Worm (Caenorhabditis elegans) whole organism, L1 larva: Measurements from ENCODE around the gene flp-21.

Experiments
- C04F5.9 ChIP-seq: sonication (generic microtip); optimal IDR thresholded peaks from 2 replicates; lab custom pipeline; 2016; ENCODE audit warnings: missing genetic modification characterization, missing compliant biosample characterization
- C16A3.4 ChIP-seq: fragments of 150-350 bp; optimal IDR thresholded peaks from 2 replicates; lab custom pipeline; 2014; ENCODE audit warnings: missing biosample characterization, missing genetic modification characterization
- C34B4.2 ChIP-seq: sonication (generic microtip); optimal IDR thresholded peaks from 2 replicates; lab custom pipeline; 2017; ENCODE audit warnings: mild to moderate bottlenecking, missing genetic modification characterization, missing compliant biosample characterization
- F16B12.6 ChIP-seq: fragments of 150-350 bp; optimal IDR thresholded peaks from 2 replicates; lab custom pipeline; 2014; ENCODE audit warnings: missing biosample characterization, missing genetic modification characterization
- aha-1 ChIP-seq: fragments of 150-350 bp; optimal IDR thresholded peaks from 2 replicates; lab custom pipeline; 2014; ENCODE audit warnings: missing biosample characterization, missing genetic modification characterization
- aly-2 ChIP-seq: fragments of 150-350 bp; optimal IDR thresholded peaks from 2 replicates; lab custom pipeline; 2014; ENCODE audit warnings: missing biosample characterization, missing genetic modification characterization
- blmp-1 ChIP-seq: fragments of 150-350 bp; optimal IDR thresholded peaks from 2 replicates; lab custom pipeline; 2014; ENCODE audit warnings: missing biosample characterization, missing genetic modification characterization
- ceh-90 ChIP-seq: sonication (generic microtip); optimal IDR thresholded peaks from 2 replicates; lab custom pipeline; 2016; ENCODE audit warnings: missing genetic modification characterization, missing compliant biosample characterization
- ces-1 ChIP-seq: fragments of 150-350 bp; optimal IDR thresholded peaks from 2 replicates; lab custom pipeline; 2014; ENCODE audit warnings: missing biosample characterization, missing genetic modification reagents, missing genetic modification characterization
- dpl-1 ChIP-seq, 3 experiments: fragments of 150-350 bp in 2 of 3; sonication (generic microtip) in 1 of 3; optimal IDR thresholded peaks; 2 replicates each; lab custom pipeline; 2014 to 2017; ENCODE audit warnings: missing biosample characterization in 3 of 3, missing genetic modification characterization in 3 of 3, missing genetic modification reagents in 3 of 3
- efl-1 ChIP-seq, 4 experiments: fragments of 150-350 bp; optimal IDR thresholded peaks in 3 of 4; peaks in 1 of 4; 1 replicate in 1 of 4; 2 replicates in 3 of 4; lab custom pipeline; 2014; ENCODE audit warnings: missing biosample characterization in 2 of 4, missing genetic modification characterization in 2 of 4, missing genetic modification reagents in 2 of 4
- egl-27 ChIP-seq, 2 experiments: fragments of 150-350 bp in 1 of 2; sonication (generic microtip); optimal IDR thresholded peaks; 3 replicates each; lab custom pipeline; 2017 to 2018; ENCODE audit warnings: missing biosample characterization in 2 of 2, missing genetic modification characterization in 2 of 2, missing genetic modification reagents in 2 of 2
- elt-2 ChIP-seq: sonication (generic microtip); optimal IDR thresholded peaks from 2 replicates; lab custom pipeline; 2016; ENCODE audit warnings: missing genetic modification characterization, mild to moderate bottlenecking, inconsistent platforms, missing compliant biosample characterization, missing genetic modification reagents
- ets-5 ChIP-seq: fragments of 200-800 bp; sonication (Bioruptor generic); IDR thresholded peaks from 2 replicates; pipeline ENCODE4 v1.3.6; 2022; ENCODE audit warnings: missing genetic modification characterization, missing compliant biosample characterization
- fkh-10 ChIP-seq: sonication (generic microtip); optimal IDR thresholded peaks from 2 replicates; lab custom pipeline; 2017; ENCODE audit warnings: missing biosample characterization, missing genetic modification reagents, missing genetic modification characterization
- fkh-4 ChIP-seq: sonication (generic microtip); optimal IDR thresholded peaks from 2 replicates; lab custom pipeline; 2016; ENCODE audit warnings: missing compliant biosample characterization, missing genetic modification characterization, borderline replicate concordance
- hlh-17 ChIP-seq: fragments of 200-800 bp; sonication (Bioruptor generic); optimal IDR thresholded peaks from 2 replicates; lab custom pipeline; 2018; ENCODE audit warnings: missing genetic modification characterization, mild to moderate bottlenecking, missing compliant biosample characterization, moderate library complexity, borderline replicate concordance
- irx-1 ChIP-seq: sonication (generic microtip); optimal IDR thresholded peaks from 2 replicates; lab custom pipeline; 2016; ENCODE audit warnings: missing genetic modification characterization, missing compliant biosample characterization
- isw-1 ChIP-seq: fragments of 200-800 bp; sonication (Bioruptor generic); IDR thresholded peaks from 2 replicates; pipeline ENCODE4 v1.3.6; 2022; ENCODE audit warnings: missing genetic modification characterization, missing compliant biosample characterization
- jun-1 ChIP-seq: fragments of 150-350 bp; optimal IDR thresholded peaks from 2 replicates; lab custom pipeline; 2014; ENCODE audit warnings: missing biosample characterization, missing genetic modification reagents, missing genetic modification characterization
- lin-13 ChIP-seq: fragments of 150-350 bp; optimal IDR thresholded peaks from 2 replicates; lab custom pipeline; 2014; ENCODE audit warnings: missing biosample characterization, missing genetic modification reagents, missing genetic modification characterization
- lin-15B ChIP-seq: fragments of 150-350 bp; sonication (generic microtip); optimal IDR thresholded peaks from 3 replicates; lab custom pipeline; 2014; ENCODE audit warnings: missing biosample characterization, missing genetic modification characterization
- lsy-2 ChIP-seq, 2 experiments: fragments of 150-350 bp; optimal IDR thresholded peaks; 2 replicates each; lab custom pipeline; 2014; ENCODE audit warnings: missing biosample characterization in 2 of 2, missing genetic modification characterization in 2 of 2
- mdl-1 ChIP-seq, 2 experiments: fragments of 150-350 bp; optimal IDR thresholded peaks; 2 replicates each; lab custom pipeline; 2014 to 2017; ENCODE audit warnings: missing biosample characterization in 2 of 2, missing genetic modification characterization in 2 of 2, inconsistent platforms in 1 of 2
- mef-2 ChIP-seq: fragments of 150-350 bp; optimal IDR thresholded peaks from 2 replicates; lab custom pipeline; 2014; ENCODE audit warnings: missing biosample characterization, missing genetic modification characterization
- nhr-19 ChIP-seq: fragments of 200-800 bp; sonication (Bioruptor generic); conservative IDR thresholded peaks from 2 replicates; pipeline ENCODE4 v1.3.6; 2022; ENCODE audit warnings: missing genetic modification characterization, missing compliant biosample characterization
- nhr-237 ChIP-seq: fragments of 150-350 bp; optimal IDR thresholded peaks from 2 replicates; lab custom pipeline; 2014; ENCODE audit warnings: missing biosample characterization, missing genetic modification characterization
- nhr-28 ChIP-seq: fragments of 150-350 bp; optimal IDR thresholded peaks from 2 replicates; lab custom pipeline; 2014; ENCODE audit warnings: missing biosample characterization, missing genetic modification characterization
- nhr-71 ChIP-seq: sonication (generic microtip); optimal IDR thresholded peaks from 2 replicates; lab custom pipeline; 2016; ENCODE audit warnings: mild to moderate bottlenecking, missing genetic modification characterization, moderate library complexity, missing compliant biosample characterization
- nhr-76 ChIP-seq: sonication (generic microtip); optimal IDR thresholded peaks from 2 replicates; lab custom pipeline; 2017; ENCODE audit warnings: missing biosample characterization, missing genetic modification characterization
- nhr-84 ChIP-seq: sonication (generic microtip); optimal IDR thresholded peaks from 2 replicates; lab custom pipeline; 2017; ENCODE audit warnings: missing biosample characterization, missing genetic modification characterization
- nhr-85 ChIP-seq: sonication (generic microtip); peaks from one replicate; lab custom pipeline; 2016; ENCODE audit warnings: missing genetic modification characterization, inconsistent platforms, missing compliant biosample characterization
- nhr-90 ChIP-seq: sonication (generic microtip); optimal IDR thresholded peaks from 2 replicates; lab custom pipeline; 2016; ENCODE audit warnings: mild to moderate bottlenecking, missing genetic modification characterization, missing compliant biosample characterization; ENCODE audit not compliant: poor library complexity
- skn-1 ChIP-seq: fragments of 150-350 bp; optimal IDR thresholded peaks from 2 replicates; lab custom pipeline; 2014; ENCODE audit warnings: missing biosample characterization, missing genetic modification characterization
- unc-30 ChIP-seq: sonication (generic microtip); optimal IDR thresholded peaks from 2 replicates; lab custom pipeline; 2017; ENCODE audit warnings: missing biosample characterization, missing genetic modification characterization
- zip-4 ChIP-seq: fragments of 200-800 bp; sonication (Bioruptor generic); optimal IDR thresholded peaks from 2 replicates; lab custom pipeline; 2018; ENCODE audit warnings: mild to moderate bottlenecking, missing genetic modification characterization, moderate library complexity, missing compliant biosample characterization
- ztf-4 ChIP-seq: fragments of 150-350 bp; optimal IDR thresholded peaks from 2 replicates; lab custom pipeline; 2014; ENCODE audit warnings: missing biosample characterization, missing genetic modification characterization

flp-21 gene

DNA sequence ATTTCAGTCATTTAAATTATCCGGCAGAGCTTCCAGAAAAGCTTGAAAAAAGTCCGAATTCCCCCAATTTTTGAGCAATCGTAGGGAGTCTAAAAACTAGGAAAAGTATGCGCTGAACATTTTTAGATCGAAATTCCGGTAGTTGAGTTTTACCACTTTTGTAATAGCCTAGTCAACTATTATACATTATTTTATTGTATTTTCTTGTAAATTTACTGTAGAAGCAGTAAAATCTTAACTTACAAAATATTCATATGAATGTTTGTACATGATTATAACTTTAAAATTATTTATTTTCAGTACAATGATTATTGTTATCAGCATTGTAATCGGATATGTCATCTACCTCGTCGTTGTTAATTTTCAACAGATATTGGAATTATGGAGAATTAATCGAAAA, 11.7 kb upstream of the flp-21 start, which contains the start of gene cyp-32A1:
Gene cyp-32A1 (plus strand): TSS at position 301 of the 400 bp plus-strand sequence.
- TF ChIP-seq ets-5 (GFP tag; lab: Robert Waterston, UW) = no peak
- TF ChIP-seq mdl-1 (tag; optimal IDR thresholded peaks at IDR 0.05; lab: Kevin White, UChicago) = no peak
- TF ChIP-seq skn-1 = no peak
- TF ChIP-seq blmp-1 (tag; lab: Kevin White, UChicago) = no peak
- no peak for TF ChIP-seq C04F5.9 (tag; lab: Kevin White, UChicago)
- TF ChIP-seq mef-2 (tag; lab: Kevin White, UChicago) = no peak
- no peak for TF ChIP-seq aha-1 (tag; lab: Kevin White, UChicago)
- TF ChIP-seq nhr-84 (tag; lab: Kevin White, UChicago) = no peak
- no peak for TF ChIP-seq ceh-90 (tag; lab: Kevin White, UChicago)
- TF ChIP-seq F16B12.6 (tag; lab: Kevin White, UChicago) = no peak
- no peak for TF ChIP-seq nhr-76 (tag; lab: Kevin White, UChicago)
- TF ChIP-seq isw-1 = no peak
- TF ChIP-seq C16A3.4 (tag; lab: Kevin White, UChicago) = no peak

DNA sequence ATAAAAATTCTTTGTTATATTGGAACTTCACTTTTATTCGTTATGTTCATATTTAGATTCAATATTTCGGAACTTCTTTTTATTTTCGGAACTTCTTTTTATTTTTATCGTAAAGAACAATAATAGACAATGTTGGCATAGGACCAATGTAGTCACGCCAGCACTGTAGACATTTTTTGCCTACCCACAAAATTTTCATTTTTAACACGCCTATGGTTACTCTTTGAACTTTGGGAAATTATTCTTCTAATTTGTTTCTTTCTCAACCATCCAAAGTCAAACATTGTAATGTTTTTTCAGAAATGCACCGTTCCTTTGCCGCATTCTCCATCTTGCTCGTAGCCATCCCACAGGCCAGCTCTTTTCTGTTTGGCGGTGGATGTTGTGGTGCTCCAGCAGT, 8.1 kb upstream of the flp-21 start, which contains the start of gene C26F1.1:
Gene C26F1.1 (plus strand): TSS at position 301 of the 400 bp plus-strand sequence.
- TF ChIP-seq nhr-71 (no peak), lin-15B (tag; lab: Kevin White, UChicago) (no peak), lsy-2 (tag; optimal IDR thresholded peaks at IDR 0.05; lab: Kevin White, UChicago) (no peak), C34B4.2 (tag; lab: Kevin White, UChicago) (no peak), jun-1 (tag; lab: Kevin White, UChicago) (no peak), nhr-85 (tag; lab: Kevin White, UChicago) (peak; percentile 4)

DNA sequence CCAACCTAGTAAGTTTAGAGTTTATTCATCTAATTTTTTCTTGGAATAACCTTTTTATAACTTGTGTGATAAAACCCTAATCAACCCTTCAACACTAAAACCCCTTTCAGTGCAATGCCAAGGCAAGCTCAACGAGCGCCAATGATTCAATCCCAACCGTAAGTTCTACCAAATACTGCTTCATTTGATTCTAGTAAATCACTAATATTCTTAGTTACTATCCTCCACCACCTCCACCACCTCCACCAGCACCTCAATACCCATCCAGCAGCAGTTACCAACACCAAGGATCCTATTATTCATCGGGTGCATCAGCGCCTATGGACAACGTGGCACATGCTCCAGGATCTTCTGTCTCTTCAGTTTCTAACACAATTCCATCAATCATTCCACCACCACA, 7.3 kb upstream of the flp-21 start:
- TF ChIP-seq nhr-237 (tag; lab: Kevin White, UChicago) = no peak
- no peak for TF ChIP-seq lin-13 (GFP tag; lab: Kevin White, UChicago)
- no peak for TF ChIP-seq nhr-71
- TF ChIP-seq irx-1 (tag; lab: Kevin White, UChicago) = no peak
- TF ChIP-seq ztf-4 = no peak
- no peak for TF ChIP-seq egl-27 (tag; optimal IDR thresholded peaks at IDR 0.05; lab: Kevin White, UChicago)
- TF ChIP-seq ces-1 (GFP tag; lab: Kevin White, UChicago) = no peak
- no peak for TF ChIP-seq lin-15B (tag; lab: Kevin White, UChicago)
- no peak for TF ChIP-seq blmp-1 (tag; lab: Kevin White, UChicago)
- TF ChIP-seq zip-4 (GFP tag; lab: Kevin White, UChicago) = no peak
- no peak for TF ChIP-seq fkh-4 (tag; lab: Kevin White, UChicago)
- TF ChIP-seq hlh-17 (GFP tag; lab: Kevin White, UChicago) = no peak
- no peak for TF ChIP-seq ets-5 (GFP tag; lab: Robert Waterston, UW)
- TF ChIP-seq isw-1 = no peak
- no peak for TF ChIP-seq ceh-90 (tag; lab: Kevin White, UChicago)
- TF ChIP-seq, all 84 proteins: peak for 0

DNA sequence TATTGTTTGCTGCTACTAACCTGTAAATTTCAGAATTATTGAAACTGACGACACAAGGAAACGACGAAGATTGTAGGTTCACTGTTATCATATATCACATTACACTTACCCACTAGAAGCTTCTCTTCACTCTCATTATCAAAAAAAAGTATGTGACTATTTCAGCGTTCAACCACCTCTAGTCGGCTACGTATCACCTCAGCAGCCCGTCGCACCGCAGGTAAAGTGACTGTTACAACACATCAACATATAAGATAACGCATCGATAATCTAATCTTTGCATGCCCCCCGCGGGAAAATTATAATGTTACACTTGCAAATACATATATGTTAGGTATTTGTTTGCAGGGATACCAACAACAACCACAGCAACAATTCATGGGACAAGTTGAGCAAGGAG, 6.5 kb upstream of the flp-21 start:
- TF ChIP-seq lsy-2 (tag; optimal IDR thresholded peaks at IDR 0.05; lab: Kevin White, UChicago) = no peak
- no peak for TF ChIP-seq C04F5.9 (tag; lab: Kevin White, UChicago)
- TF ChIP-seq elt-2 (tag; lab: Kevin White, UChicago) = peak; percentile 70
- no peak for TF ChIP-seq nhr-237 (tag; lab: Kevin White, UChicago)
- TF ChIP-seq fkh-10 (GFP tag; lab: Kevin White, UChicago) = no peak

DNA sequence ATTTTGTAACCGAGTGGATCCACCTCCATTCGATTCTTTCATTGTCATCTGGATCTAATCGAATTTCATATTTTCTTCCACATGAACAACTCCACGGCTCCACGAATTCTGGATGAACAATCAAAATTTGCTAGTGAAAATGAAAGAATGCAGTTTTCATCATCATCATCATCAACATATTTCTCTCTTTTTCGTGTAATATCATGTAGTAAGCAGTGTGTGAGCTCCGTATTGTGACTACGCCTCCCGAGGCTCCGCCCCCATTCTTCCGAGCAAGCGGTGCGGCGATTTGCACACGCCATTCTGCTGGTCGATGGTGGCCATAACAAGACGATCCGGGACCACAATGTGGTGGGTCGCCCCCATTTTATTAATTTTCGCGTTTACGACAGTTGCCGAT, 4.9 kb downstream of the flp-21 start, which contains the start of gene ZK742.7:
Gene ZK742.7 (plus strand): TSS at position 301 of the 400 bp plus-strand sequence.
- TF ChIP-seq nhr-28 (no peak), skn-1 (no peak), aly-2 (tag; lab: Kevin White, UChicago) (no peak), dpl-1 (GFP tag; optimal IDR thresholded peaks at IDR 0.05; lab: Kevin White, UChicago) (no peak), unc-30 (tag; lab: Kevin White, UChicago) (no peak), nhr-90 (tag; lab: Kevin White, UChicago) (no peak), efl-1 (optimal IDR thresholded peaks at IDR 0.05; lab: Kevin White, UChicago) (no peak), efl-1 (GFP tag; optimal IDR thresholded peaks at IDR 0.05 in 1 of 2; lab: Kevin White, UChicago) (no peak), lsy-2 (tag; optimal IDR thresholded peaks at IDR 0.05; lab: Kevin White, UChicago) (no peak), nhr-19 (GFP tag; lab: Robert Waterston, UW) (no peak)
